Fruit fly (Drosophila melanogaster): ENCODE measurements around the gene CG13829.

CG13829 gene

dm6 chr3R:23176445-23177087 is 15.4 kb upstream of the CG13829 start:
- peak; percentile 6 for TF ChIP-seq Pif1B (GFP tag; optimal IDR thresholded peaks at IDR 0.05)
- TF ChIP-seq CG4496 (GFP tag; IDR thresholded peaks at IDR 0.05): no peak
- TF ChIP-seq CG17806 (tag; optimal IDR thresholded peaks at IDR 0.05): no peak
- no peak for TF ChIP-seq CG13204 (GFP tag; optimal IDR thresholded peaks at IDR 0.05)
- TF ChIP-seq CG8159 (tag; optimal IDR thresholded peaks at IDR 0.05): no peak
- no peak for TF ChIP-seq CG15710 (tag; optimal IDR thresholded peaks at IDR 0.05)
- no peak for TF ChIP-seq CG12605 (GFP tag; IDR thresholded peaks at IDR 0.05)
- no peak for TF ChIP-seq CG34367 (tag; optimal IDR thresholded peaks at IDR 0.05)
- no peak for TF ChIP-seq CG14655 (GFP tag; optimal IDR thresholded peaks at IDR 0.05)
- no peak for TF ChIP-seq Ets98B (GFP tag; IDR thresholded peaks at IDR 0.05)
- TF ChIP-seq fd96Ca (GFP tag; IDR thresholded peaks at IDR 0.05): no peak
- no peak for TF ChIP-seq rn (GFP tag; IDR thresholded peaks at IDR 0.05)
- peak; percentile 39 for TF ChIP-seq Pif1A (GFP tag; optimal IDR thresholded peaks at IDR 0.05)
- TF ChIP-seq CG8301 (tag; optimal IDR thresholded peaks at IDR 0.05): no peak
- TF ChIP-seq CG32121 (GFP tag; IDR thresholded peaks at IDR 0.05): no peak
- peak; percentile 14 for TF ChIP-seq gl (tag; optimal IDR thresholded peaks at IDR 0.05)
- peak; percentile 40 for TF ChIP-seq Snoo (tag; optimal IDR thresholded peaks at IDR 0.05)
- TF ChIP-seq EcR (GFP tag; optimal IDR thresholded peaks at IDR 0.05): no peak

- TF ChIP-seq CG4496 (GFP tag; IDR thresholded peaks at IDR 0.05) (peak; percentile 95), CG15710 (tag; optimal IDR thresholded peaks at IDR 0.05) (peak; percentile 95), fd96Ca (GFP tag; IDR thresholded peaks at IDR 0.05) (peak; percentile 77), CG34367 (tag; optimal IDR thresholded peaks at IDR 0.05) (peak; percentile 94), CG8159 (tag; optimal IDR thresholded peaks at IDR 0.05) (peak; percentile 94), CG10348 (GFP tag; IDR thresholded peaks at IDR 0.05) (no peak), Pif1A (GFP tag; optimal IDR thresholded peaks at IDR 0.05) (peak; percentile 95), CG12605 (GFP tag; IDR thresholded peaks at IDR 0.05) (peak; percentile 89), CG13204 (GFP tag; optimal IDR thresholded peaks at IDR 0.05) (peak; percentile 78), EcR (GFP tag; optimal IDR thresholded peaks at IDR 0.05) (peak; percentile 65), CG9948 (tag; optimal IDR thresholded peaks at IDR 0.05) (peak; percentile 93), Ets98B (GFP tag; IDR thresholded peaks at IDR 0.05) (peak; percentile 82), rn (GFP tag; IDR thresholded peaks at IDR 0.05) (peak; percentile 80), Snoo (tag; optimal IDR thresholded peaks at IDR 0.05) (peak; percentile 95), CG17806 (tag; optimal IDR thresholded peaks at IDR 0.05) (peak; percentile 96), Pif1B (GFP tag; optimal IDR thresholded peaks at IDR 0.05) (peak; percentile 93), CG14655 (GFP tag; optimal IDR thresholded peaks at IDR 0.05) (peak; percentile 84), CG8301 (tag; optimal IDR thresholded peaks at IDR 0.05) (peak; percentile 83), CG32121 (GFP tag; IDR thresholded peaks at IDR 0.05) (peak; percentile 91), D1 (tag; optimal IDR thresholded peaks at IDR 0.05) (peak; percentile 95), gl (tag; optimal IDR thresholded peaks at IDR 0.05) (peak; percentile 78)
Observed at dm6 chr3R:23175376-23175775, 14.2 kb upstream of the CG13829 start.

dm6 chr3R:23174739-23175138 is 13.6 kb upstream of the CG13829 start:
- peak; percentile 5; the same call in 1 of the 3 replicates for TF ChIP-seq CG4496 (GFP tag; IDR thresholded peaks at IDR 0.05)
- peak; percentile 69 for TF ChIP-seq CG34367 (tag; optimal IDR thresholded peaks at IDR 0.05)
- TF ChIP-seq CG8301 (tag; optimal IDR thresholded peaks at IDR 0.05): peak; percentile 62
- TF ChIP-seq Ets98B (GFP tag; IDR thresholded peaks at IDR 0.05): no peak
- 0 out of 3 replicates have a peak, but pooled peaks have one; percentile 48 for TF ChIP-seq fd96Ca (GFP tag; IDR thresholded peaks at IDR 0.05)
- TF ChIP-seq CG13204 (GFP tag; optimal IDR thresholded peaks at IDR 0.05): no peak
- TF ChIP-seq CG10348 (GFP tag; IDR thresholded peaks at IDR 0.05): no peak
- TF ChIP-seq Pif1B (GFP tag; optimal IDR thresholded peaks at IDR 0.05): no peak
- peak; percentile 72 for TF ChIP-seq CG14655 (GFP tag; optimal IDR thresholded peaks at IDR 0.05)
- TF ChIP-seq CG9948 (tag; optimal IDR thresholded peaks at IDR 0.05): peak; percentile 76
- TF ChIP-seq gl (tag; optimal IDR thresholded peaks at IDR 0.05): no peak
- no peak for TF ChIP-seq EcR (GFP tag; optimal IDR thresholded peaks at IDR 0.05)
- peak; percentile 69 for TF ChIP-seq Pif1A (GFP tag; optimal IDR thresholded peaks at IDR 0.05)
- TF ChIP-seq CG32121 (GFP tag; IDR thresholded peaks at IDR 0.05): no peak
- no peak for TF ChIP-seq CG12605 (GFP tag; IDR thresholded peaks at IDR 0.05)
- no peak for TF ChIP-seq Snoo (tag; optimal IDR thresholded peaks at IDR 0.05)
- TF ChIP-seq CG15710 (tag; optimal IDR thresholded peaks at IDR 0.05): peak; percentile 67
- TF ChIP-seq CG8159 (tag; optimal IDR thresholded peaks at IDR 0.05): peak; percentile 78
- TF ChIP-seq CG17806 (tag; optimal IDR thresholded peaks at IDR 0.05): peak; percentile 45
- no peak for TF ChIP-seq rn (GFP tag; IDR thresholded peaks at IDR 0.05)
- TF ChIP-seq D1 (tag; optimal IDR thresholded peaks at IDR 0.05): peak; percentile 25

dm6 chr3R:23173393-23173981 is 12.3 kb upstream of the CG13829 start, which contains the start of gene CG46310:
TSS of gene CG46310 (plus strand) at chr3R:23173873.
- TF ChIP-seq CG32121 (GFP tag; IDR thresholded peaks at IDR 0.05): peak; percentile 87
- peak; percentile 58 for TF ChIP-seq EcR (GFP tag; optimal IDR thresholded peaks at IDR 0.05)
- TF ChIP-seq CG13204 (GFP tag; optimal IDR thresholded peaks at IDR 0.05): peak; percentile 47
- peak; percentile 64 for TF ChIP-seq CG17806 (tag; optimal IDR thresholded peaks at IDR 0.05)
- peak; percentile 62 for TF ChIP-seq Pif1B (GFP tag; optimal IDR thresholded peaks at IDR 0.05)
- no peak for TF ChIP-seq CG34367 (tag; optimal IDR thresholded peaks at IDR 0.05)
- peak; percentile 83 for TF ChIP-seq CG12605 (GFP tag; IDR thresholded peaks at IDR 0.05)
- TF ChIP-seq CG8159 (tag; optimal IDR thresholded peaks at IDR 0.05): peak; percentile 78
- TF ChIP-seq rn (GFP tag; IDR thresholded peaks at IDR 0.05): peak; percentile 83
- TF ChIP-seq CG9948 (tag; optimal IDR thresholded peaks at IDR 0.05): peak; percentile 53
- TF ChIP-seq CG4496 (GFP tag; IDR thresholded peaks at IDR 0.05): peak; percentile 89
- peak; percentile 42 for TF ChIP-seq gl (tag; optimal IDR thresholded peaks at IDR 0.05)
- TF ChIP-seq CG14655 (GFP tag; optimal IDR thresholded peaks at IDR 0.05): peak; percentile 77
- peak; percentile 79 for TF ChIP-seq Ets98B (GFP tag; IDR thresholded peaks at IDR 0.05)
- TF ChIP-seq Snoo (tag; optimal IDR thresholded peaks at IDR 0.05): peak; percentile 96
- no peak for TF ChIP-seq CG10348 (GFP tag; IDR thresholded peaks at IDR 0.05)
- peak; percentile 68 for TF ChIP-seq CG15710 (tag; optimal IDR thresholded peaks at IDR 0.05)
- TF ChIP-seq fd96Ca (GFP tag; IDR thresholded peaks at IDR 0.05): no peak; the same call in 1 of the 3 replicates
- TF ChIP-seq Pif1A (GFP tag; optimal IDR thresholded peaks at IDR 0.05): peak; percentile 76
- TF ChIP-seq CG8301 (tag; optimal IDR thresholded peaks at IDR 0.05): peak; percentile 68
- peak; percentile 59 for TF ChIP-seq D1 (tag; optimal IDR thresholded peaks at IDR 0.05)

All from whole organism, pupa.